Worm (Caenorhabditis elegans) whole organism, mixed stage, embryonic: ENCODE data around the gene taf-9.

Source experiments
- M03D4.4 ChIP-seq: sonication (generic microtip); optimal IDR thresholded peaks from 2 replicates; lab custom pipeline; 2017; ENCODE audit warnings: mild to moderate bottlenecking, missing genetic modification characterization, missing compliant biosample characterization
- bed-3 ChIP-seq: fragments of 200-800 bp; sonication (Bioruptor generic); optimal IDR thresholded peaks from 3 replicates; lab custom pipeline; 2018; ENCODE audit warnings: mild to moderate bottlenecking, missing genetic modification characterization, moderate library complexity, missing compliant biosample characterization
- blmp-1 ChIP-seq: fragments of 150-350 bp; optimal IDR thresholded peaks from 2 replicates; lab custom pipeline; 2014; ENCODE audit warnings: missing biosample characterization, missing genetic modification characterization
- ceh-39 ChIP-seq: fragments of 150-350 bp; optimal IDR thresholded peaks from 2 replicates; lab custom pipeline; 2014; ENCODE audit warnings: missing biosample characterization, missing genetic modification characterization
- ceh-43 ChIP-seq: fragments of 200-800 bp; sonication (Bioruptor generic); optimal IDR thresholded peaks from 2 replicates; lab custom pipeline; 2018; ENCODE audit warnings: mild to moderate bottlenecking, missing genetic modification characterization, moderate library complexity, missing compliant biosample characterization
- ceh-83 ChIP-seq: fragments of 200-800 bp; sonication (Bioruptor generic); optimal IDR thresholded peaks from 2 replicates; lab custom pipeline; 2018; ENCODE audit warnings: mild to moderate bottlenecking, missing genetic modification characterization, missing compliant biosample characterization
- ces-1 ChIP-seq: fragments of 150-350 bp; optimal IDR thresholded peaks from 2 replicates; lab custom pipeline; 2014; ENCODE audit warnings: missing biosample characterization, missing genetic modification reagents, missing genetic modification characterization
- cnd-1 ChIP-seq: fragments of 200-800 bp; sonication (Bioruptor generic); optimal IDR thresholded peaks from 2 replicates; lab custom pipeline; 2018; ENCODE audit warnings: mild to moderate bottlenecking, missing genetic modification characterization, missing compliant biosample characterization
- drap-1 ChIP-seq: fragments of 200-800 bp; sonication (Bioruptor generic); optimal IDR thresholded peaks from 3 replicates; lab custom pipeline; 2018; ENCODE audit warnings: mild to moderate bottlenecking, missing genetic modification characterization, missing compliant biosample characterization
- elt-1 ChIP-seq: sonication (generic microtip); optimal IDR thresholded peaks from 2 replicates; lab custom pipeline; 2017; ENCODE audit warnings: missing genetic modification characterization, mild to moderate bottlenecking, missing compliant biosample characterization, antibody characterized with exemption, moderate library complexity, borderline replicate concordance; ENCODE audit not compliant: insufficient read depth
- elt-3 ChIP-seq: fragments of 150-350 bp; optimal IDR thresholded peaks from 2 replicates; lab custom pipeline; 2014; ENCODE audit warnings: missing biosample characterization, missing genetic modification characterization
- ham-2 ChIP-seq: fragments of 200-800 bp; sonication (Bioruptor generic); optimal IDR thresholded peaks from 2 replicates; lab custom pipeline; 2018; ENCODE audit warnings: mild to moderate bottlenecking, missing genetic modification characterization, missing compliant biosample characterization
- hlh-1 ChIP-seq: fragments of 150-350 bp; optimal IDR thresholded peaks from 2 replicates; lab custom pipeline; 2014; ENCODE audit warnings: missing biosample characterization, missing genetic modification reagents, missing genetic modification characterization
- lin-13 ChIP-seq: fragments of 150-350 bp; optimal IDR thresholded peaks from 2 replicates; lab custom pipeline; 2014; ENCODE audit warnings: missing biosample characterization, missing genetic modification characterization
- lsy-2 ChIP-seq: fragments of 150-350 bp; optimal IDR thresholded peaks from 2 replicates; lab custom pipeline; 2014; ENCODE audit warnings: missing biosample characterization, missing genetic modification characterization
- mab-5 ChIP-seq: fragments of 150-350 bp; optimal IDR thresholded peaks from 2 replicates; lab custom pipeline; 2014; ENCODE audit warnings: missing biosample characterization, missing genetic modification characterization
- mep-1 ChIP-seq: fragments of 150-350 bp; optimal IDR thresholded peaks from 2 replicates; lab custom pipeline; 2017; ENCODE audit warnings: missing biosample characterization, missing genetic modification reagents, missing genetic modification characterization, inconsistent platforms
- mls-2 ChIP-seq: sonication (generic microtip); optimal IDR thresholded peaks from 2 replicates; lab custom pipeline; 2016; ENCODE audit warnings: mild to moderate bottlenecking, missing genetic modification characterization, moderate library complexity, missing compliant biosample characterization
- nhr-2 ChIP-seq: fragments of 150-350 bp; optimal IDR thresholded peaks from 2 replicates; lab custom pipeline; 2014; ENCODE audit warnings: missing biosample characterization, missing genetic modification characterization
- nhr-237 ChIP-seq: fragments of 150-350 bp; optimal IDR thresholded peaks from 2 replicates; lab custom pipeline; 2014; ENCODE audit warnings: missing biosample characterization, missing genetic modification characterization
- nhr-28 ChIP-seq: fragments of 150-350 bp; optimal IDR thresholded peaks from 2 replicates; lab custom pipeline; 2014; ENCODE audit warnings: missing biosample characterization, missing genetic modification characterization
- nhr-76 ChIP-seq: sonication (generic microtip); optimal IDR thresholded peaks from 2 replicates; lab custom pipeline; 2017; ENCODE audit warnings: missing biosample characterization, missing genetic modification characterization
- pha-4 ChIP-seq: fragments of 150-350 bp; optimal IDR thresholded peaks from 2 replicates; lab custom pipeline; 2018; ENCODE audit warnings: missing biosample characterization, missing genetic modification reagents, missing genetic modification characterization
- sem-2 ChIP-seq: fragments of 200-800 bp; sonication (Bioruptor generic); optimal IDR thresholded peaks from 2 replicates; lab custom pipeline; 2018; ENCODE audit warnings: mild to moderate bottlenecking, missing genetic modification characterization, missing compliant biosample characterization
- sptf-1 ChIP-seq: sonication (generic microtip); optimal IDR thresholded peaks from 2 replicates; lab custom pipeline; 2017; ENCODE audit warnings: mild to moderate bottlenecking, missing genetic modification characterization, moderate library complexity, missing compliant biosample characterization
- unc-120 ChIP-seq: sonication (generic microtip); optimal IDR thresholded peaks from 2 replicates; lab custom pipeline; 2017; ENCODE audit warnings: missing genetic modification characterization, missing compliant biosample characterization; ENCODE audit not compliant: poor library complexity, severe bottlenecking
- unc-39 ChIP-seq: fragments of 150-350 bp; optimal IDR thresholded peaks from 2 replicates; lab custom pipeline; 2014; ENCODE audit warnings: missing biosample characterization, missing genetic modification characterization
- unc-62 ChIP-seq: fragments of 150-350 bp; optimal IDR thresholded peaks from 2 replicates; lab custom pipeline; 2014; ENCODE audit warnings: missing biosample characterization, missing genetic modification reagents, missing genetic modification characterization
- ztf-11 ChIP-seq: fragments of 150-350 bp; optimal IDR thresholded peaks from 2 replicates; lab custom pipeline; 2014; ENCODE audit warnings: missing biosample characterization, missing genetic modification characterization

The taf-9 gene

ce11 chrIII:13652708-13653107 lies 28.6 kb downstream of the taf-9 start:
- TF ChIP-seq unc-39 (tag; lab: Kevin White, UChicago) = no peak
- TF ChIP-seq hlh-1 (tag; lab: Kevin White, UChicago) = no peak
- TF ChIP-seq nhr-237 (tag; lab: Kevin White, UChicago) = no peak
- no peak for TF ChIP-seq nhr-28 (tag; lab: Kevin White, UChicago)
- TF ChIP-seq ham-2 (GFP tag; lab: Kevin White, UChicago) = no peak

DNA sequence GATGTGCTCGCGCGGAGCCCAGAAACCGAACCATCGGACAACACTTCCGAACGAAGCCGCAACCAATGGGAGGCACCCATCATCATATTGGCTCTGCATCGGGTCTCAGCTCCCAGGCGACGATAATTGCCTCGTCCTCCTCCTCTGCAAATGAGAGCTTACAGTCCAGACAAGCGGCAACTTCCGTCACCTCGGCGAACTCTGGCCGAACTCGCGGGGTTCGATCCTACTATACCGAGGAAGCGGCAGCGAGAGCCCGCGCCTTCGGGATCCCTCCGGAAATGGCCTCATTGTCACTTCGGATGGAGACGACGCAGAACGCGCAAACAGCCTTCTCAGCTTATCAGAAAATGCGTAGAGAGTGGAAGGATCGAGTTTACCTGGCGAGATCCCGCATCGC lies 30.9 kb downstream of the taf-9 start:
- no peak for TF ChIP-seq ceh-83 (GFP tag; lab: Kevin White, UChicago)
- peak; percentile 4 for TF ChIP-seq sem-2 (GFP tag; lab: Kevin White, UChicago)
- TF ChIP-seq nhr-2 (tag; lab: Kevin White, UChicago) = no peak

ce11 chrIII:13656680-13657079 lies 32.6 kb downstream of the taf-9 start:
- TF ChIP-seq nhr-2 (tag; lab: Kevin White, UChicago) = no peak
- TF ChIP-seq cnd-1 (tag; lab: Kevin White, UChicago) = no peak
- TF ChIP-seq elt-1 (tag; lab: Kevin White, UChicago) = no peak
- TF ChIP-seq ceh-39 (tag; lab: Kevin White, UChicago) = no peak
- no peak for TF ChIP-seq M03D4.4 (tag; lab: Kevin White, UChicago)
- TF ChIP-seq hlh-1 (tag; lab: Kevin White, UChicago) = no peak

DNA sequence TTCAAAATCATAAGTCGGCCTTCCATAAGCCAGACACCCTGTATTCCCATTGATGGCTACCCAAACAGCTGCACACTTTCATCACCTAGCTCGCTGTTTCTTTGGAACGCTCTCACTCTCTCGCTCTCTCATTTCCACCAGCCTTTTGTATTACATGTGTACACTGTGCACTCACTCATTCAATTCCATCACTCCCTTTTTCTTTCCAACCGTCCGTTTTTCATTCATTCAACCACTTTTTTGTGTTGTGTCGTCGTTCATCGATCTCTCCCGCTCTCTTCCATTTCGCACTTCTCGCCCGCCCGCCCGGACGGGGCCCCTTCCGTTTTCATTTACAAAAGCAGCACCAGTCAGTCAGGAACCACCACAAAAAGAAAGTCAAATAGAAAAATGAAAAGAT lies 33.9 kb downstream of the taf-9 start:
- no peak for TF ChIP-seq lin-13
- TF ChIP-seq unc-120 = no peak
- TF ChIP-seq mab-5 (tag; lab: Kevin White, UChicago) = no peak
- TF ChIP-seq nhr-237 (tag; lab: Kevin White, UChicago) = no peak
- no peak for TF ChIP-seq elt-1 (tag; lab: Kevin White, UChicago)
- TF ChIP-seq ham-2 (GFP tag; lab: Kevin White, UChicago) = peak; percentile 6
- TF ChIP-seq ces-1 (GFP tag; lab: Kevin White, UChicago) = no peak
- TF ChIP-seq sptf-1 (tag; lab: Kevin White, UChicago) = no peak
- TF ChIP-seq pha-4 = peak; percentile 26
- no peak for TF ChIP-seq bed-3
- no peak for TF ChIP-seq drap-1
- TF ChIP-seq nhr-2 (tag; lab: Kevin White, UChicago) = no peak
- peak; percentile 63 for TF ChIP-seq ceh-83 (GFP tag; lab: Kevin White, UChicago)
- TF ChIP-seq ztf-11 = no peak
- TF ChIP-seq ceh-39 (tag; lab: Kevin White, UChicago) = no peak
- TF ChIP-seq M03D4.4 (tag; lab: Kevin White, UChicago) = no peak

DNA sequence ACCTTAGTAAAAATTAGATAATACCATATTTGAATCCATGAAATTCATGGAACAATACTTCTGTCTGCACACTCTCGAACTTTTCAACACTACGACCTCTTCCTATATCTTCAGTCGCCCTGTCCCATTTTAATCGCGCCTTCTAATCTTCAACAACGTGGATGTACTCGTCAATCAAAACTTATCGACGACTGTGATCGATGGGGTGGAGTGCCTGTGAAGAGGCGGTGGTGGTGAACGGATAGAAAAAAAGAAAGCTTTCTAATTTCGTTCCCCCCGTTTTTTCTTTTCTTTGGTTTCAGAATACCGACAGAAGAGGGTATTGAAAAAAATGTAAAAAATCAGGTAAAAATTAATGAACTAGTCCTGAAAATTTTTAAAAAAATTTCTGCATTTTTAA lies 35.0 kb downstream of the taf-9 start:
- TF ChIP-seq blmp-1 (tag; lab: Kevin White, UChicago) = no peak
- TF ChIP-seq unc-62 = peak; percentile 46
- TF ChIP-seq mep-1 (tag; lab: Kevin White, UChicago) = no peak
- no peak for TF ChIP-seq elt-3
- TF ChIP-seq nhr-237 (tag; lab: Kevin White, UChicago) = no peak

DNA sequence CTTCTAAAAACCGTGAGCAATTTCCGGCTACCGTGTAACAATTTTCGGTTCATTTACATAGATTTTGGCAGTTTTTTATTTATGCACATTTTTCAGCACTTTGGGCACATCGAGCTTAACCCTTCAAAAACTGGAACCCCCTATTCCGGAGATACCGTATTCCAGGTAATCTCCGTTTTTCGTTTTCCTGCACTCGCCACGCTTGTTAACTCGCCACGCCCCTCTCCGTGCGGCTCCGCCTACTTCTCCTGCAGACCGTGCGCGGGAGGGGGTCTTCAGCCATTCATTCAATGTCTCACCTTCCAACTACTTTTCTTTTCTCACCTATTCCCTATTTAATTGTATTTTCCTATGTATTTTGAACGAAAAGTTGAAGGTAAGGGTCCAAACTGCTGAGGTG lies 36.0 kb downstream of the taf-9 start:
- TF ChIP-seq elt-3 (no peak), pha-4 (no peak), hlh-1 (tag; lab: Kevin White, UChicago) (no peak), nhr-76 (no peak), ztf-11 (no peak), nhr-2 (tag; lab: Kevin White, UChicago) (no peak), unc-120 (no peak), lsy-2 (tag; lab: Kevin White, UChicago) (no peak)

DNA sequence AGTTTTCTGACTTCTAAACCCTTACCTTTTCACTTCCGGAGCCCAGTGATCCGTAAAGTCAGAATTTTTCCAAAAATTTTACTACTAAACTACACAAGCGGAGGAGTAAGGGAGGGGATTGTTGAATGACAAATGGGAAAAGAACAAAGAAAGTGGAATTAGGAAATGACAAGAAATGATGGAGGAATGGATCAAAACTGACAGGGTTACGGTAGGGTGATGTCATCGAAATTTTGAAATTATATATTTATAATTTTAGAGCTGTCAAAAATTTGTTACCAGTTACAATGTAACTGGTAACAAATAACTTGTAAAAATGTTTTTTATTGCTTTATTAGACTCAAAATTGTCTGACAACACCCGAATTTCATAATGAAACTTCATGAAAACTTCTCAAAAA lies 42.3 kb downstream of the taf-9 start:
- TF ChIP-seq M03D4.4 (tag; lab: Kevin White, UChicago) = no peak
- TF ChIP-seq ceh-39 (tag; lab: Kevin White, UChicago) = no peak
- TF ChIP-seq hlh-1 (tag; lab: Kevin White, UChicago) = no peak
- TF ChIP-seq mls-2 = no peak
- TF ChIP-seq nhr-237 (tag; lab: Kevin White, UChicago) = no peak
- no peak for TF ChIP-seq ceh-43 (GFP tag; lab: Kevin White, UChicago)
- no peak for TF ChIP-seq lin-13
- no peak for TF ChIP-seq unc-39 (tag; lab: Kevin White, UChicago)
- TF ChIP-seq ceh-83 (GFP tag; lab: Kevin White, UChicago) = no peak
- no peak for TF ChIP-seq mab-5 (tag; lab: Kevin White, UChicago)
